Fruit fly (Drosophila melanogaster) Kc167 (cell line): Measurements from ENCODE around the gene CG2772.

Experiments used
- Myc ChIP-seq: fragments of >200 bp; optimal IDR thresholded peaks from 2 replicates; lab custom pipeline; 2017; ENCODE audit warnings: missing external identifiers
- Sin3A ChIP-seq: fragments of >200 bp; optimal IDR thresholded peaks from 2 replicates; lab custom pipeline; 2018; ENCODE audit warnings: missing external identifiers
- h ChIP-seq: fragments of >200 bp; optimal IDR thresholded peaks from 3 replicates; lab custom pipeline; 2018; ENCODE audit warnings: missing external identifiers
- insv ChIP-seq: fragments of >200 bp; optimal IDR thresholded peaks from 3 replicates; lab custom pipeline; 2018; ENCODE audit warnings: missing external identifiers
- psq ChIP-seq: fragments of >200 bp; optimal IDR thresholded peaks from 2 replicates; lab custom pipeline; 2017; ENCODE audit warnings: missing external identifiers
- ttk ChIP-seq: sonication (Bioruptor generic); optimal IDR thresholded peaks from 2 replicates; lab custom pipeline; 2017; ENCODE audit warnings: missing external identifiers

The CG2772 gene

DNA sequence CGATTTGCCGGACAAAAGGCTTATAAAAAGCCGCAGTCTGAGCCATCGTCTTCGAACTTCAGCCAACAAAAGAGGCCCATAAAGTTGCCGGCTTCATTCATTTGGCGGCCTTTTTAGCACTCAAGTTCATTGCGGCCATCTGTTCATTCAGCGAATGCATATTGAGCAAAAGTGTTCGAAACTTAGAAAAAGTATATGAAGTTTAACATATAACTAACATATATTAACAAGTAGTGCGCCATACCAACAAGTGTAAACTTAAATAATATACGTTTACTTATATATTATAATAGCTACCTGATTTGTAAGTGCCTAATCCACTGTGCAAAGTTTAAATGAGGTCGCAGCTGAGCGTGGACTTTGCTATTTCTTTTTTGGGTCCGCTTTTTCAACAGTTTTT lies 9.4 kb upstream of the CG2772 start:
- no peak for TF ChIP-seq ttk (lab: Kevin White, UChicago)
- TF ChIP-seq Myc (lab: Kevin White, UChicago), result no peak
- TF ChIP-seq insv, result no peak
- no peak for TF ChIP-seq h (lab: Kevin White, UChicago)

DNA sequence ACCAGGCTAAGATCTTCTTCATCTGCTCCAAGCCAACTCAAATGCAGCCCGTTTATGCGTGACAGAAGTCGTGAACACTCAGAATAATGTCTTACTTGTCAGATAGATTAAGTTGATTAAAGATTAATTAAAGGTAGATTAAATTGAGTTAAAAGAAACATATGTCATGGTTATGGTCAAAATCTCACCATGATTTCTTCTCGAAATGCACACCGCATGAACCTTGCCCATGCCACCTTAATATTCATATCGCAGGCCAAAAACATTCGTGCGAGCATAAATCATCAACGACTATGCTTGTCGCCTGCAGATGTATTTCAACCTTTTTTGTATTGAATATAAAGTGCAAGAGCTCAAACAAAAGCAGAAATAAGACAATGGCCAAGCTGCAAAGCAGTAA lies 8.7 kb upstream of the CG2772 start:
- TF ChIP-seq ttk (lab: Kevin White, UChicago) (no peak), insv (no peak), h (lab: Kevin White, UChicago) (no peak)

DNA sequence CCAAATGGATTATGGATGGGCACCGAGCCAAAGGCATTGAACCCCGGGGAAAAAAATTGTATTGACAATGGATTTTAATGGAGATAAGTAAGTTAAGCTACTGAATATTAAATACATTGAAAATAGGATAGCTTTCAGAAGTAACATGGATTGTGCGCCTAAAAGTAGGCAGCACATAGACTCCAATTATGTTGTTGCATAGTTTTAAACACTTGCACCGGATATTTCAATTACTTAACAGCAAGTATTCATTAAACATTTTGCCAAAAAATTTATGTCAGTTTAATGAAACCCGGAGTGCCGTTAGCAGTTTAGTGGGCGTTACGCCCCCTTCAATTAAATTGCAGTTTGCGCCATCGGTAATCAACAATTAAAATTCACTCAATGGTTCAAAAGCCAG lies 7.7 kb upstream of the CG2772 start:
- TF ChIP-seq insv, result no peak
- TF ChIP-seq Myc (lab: Kevin White, UChicago), result no peak
- TF ChIP-seq ttk (lab: Kevin White, UChicago), result no peak
- no peak for TF ChIP-seq h (lab: Kevin White, UChicago)
- no peak for TF ChIP-seq Sin3A
- no peak for TF ChIP-seq psq (lab: Kevin White, UChicago)

DNA sequence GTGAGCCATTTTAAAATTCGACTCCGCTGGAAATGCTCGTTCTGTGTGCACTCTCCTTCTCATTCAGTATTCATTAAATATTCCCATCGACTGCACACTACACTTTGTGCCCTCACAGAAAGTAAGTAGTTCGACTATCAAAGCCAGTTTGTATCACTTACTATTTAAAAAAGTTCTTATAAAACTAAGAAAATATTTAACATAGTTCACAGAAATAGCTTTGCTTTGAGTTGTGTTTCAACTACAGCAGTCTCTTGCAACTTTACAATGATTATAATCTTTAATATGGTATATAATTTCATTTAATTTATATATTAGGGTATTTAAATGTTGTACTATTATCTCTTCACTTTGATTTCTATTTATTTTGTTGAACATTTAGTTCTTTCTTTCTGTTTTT lies 6.3 kb upstream of the CG2772 start:
- TF ChIP-seq ttk (lab: Kevin White, UChicago) (no peak), Myc (lab: Kevin White, UChicago) (no peak), Sin3A (no peak), h (lab: Kevin White, UChicago) (no peak)

DNA sequence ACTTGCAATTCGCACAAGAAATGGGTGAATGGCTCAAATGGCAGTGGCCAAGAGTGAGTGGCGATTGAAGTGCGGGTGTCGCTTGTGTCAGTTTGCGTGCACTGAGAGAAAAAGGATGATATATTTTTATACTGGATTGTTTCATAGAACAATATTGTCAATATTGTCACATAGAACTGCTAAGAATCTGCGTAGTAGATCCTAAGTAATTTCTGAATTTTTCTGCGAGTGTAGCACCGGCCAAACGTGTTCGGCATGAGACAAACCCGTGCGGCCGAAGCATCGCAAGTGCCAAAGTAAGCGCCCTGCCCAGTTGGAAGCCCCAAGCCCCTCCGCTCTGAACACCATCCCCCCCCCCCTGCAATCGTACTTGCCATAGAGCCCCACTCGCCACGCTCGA lies 5.5 kb upstream of the CG2772 start:
- TF ChIP-seq insv (no peak), ttk (lab: Kevin White, UChicago) (no peak), Sin3A (no peak), h (lab: Kevin White, UChicago) (no peak), Myc (lab: Kevin White, UChicago) (no peak), psq (lab: Kevin White, UChicago) (no peak)

DNA sequence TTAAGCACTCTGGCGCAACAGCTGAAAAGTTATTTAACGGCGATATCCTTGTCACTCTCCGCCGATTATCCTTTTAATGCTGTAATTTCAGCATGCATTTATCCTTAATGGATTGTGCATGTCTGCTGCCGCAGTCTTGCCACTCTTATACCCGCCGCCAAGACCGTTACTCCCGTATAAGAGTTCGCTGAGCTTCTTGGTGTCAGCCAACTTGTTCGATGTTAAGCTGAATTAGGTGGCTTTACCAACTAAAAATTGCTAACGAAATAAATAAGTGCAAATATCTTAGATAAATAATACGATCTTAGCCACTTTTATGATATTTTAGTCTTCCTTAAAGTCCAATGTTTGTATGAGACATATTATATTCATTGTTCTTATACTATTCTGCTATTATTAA lies 4.6 kb upstream of the CG2772 start:
- TF ChIP-seq h (lab: Kevin White, UChicago), result no peak
- no peak for TF ChIP-seq psq (lab: Kevin White, UChicago)
- TF ChIP-seq Myc (lab: Kevin White, UChicago), result no peak
- TF ChIP-seq Sin3A, result no peak
- no peak for TF ChIP-seq insv
- TF ChIP-seq ttk (lab: Kevin White, UChicago), result no peak

DNA sequence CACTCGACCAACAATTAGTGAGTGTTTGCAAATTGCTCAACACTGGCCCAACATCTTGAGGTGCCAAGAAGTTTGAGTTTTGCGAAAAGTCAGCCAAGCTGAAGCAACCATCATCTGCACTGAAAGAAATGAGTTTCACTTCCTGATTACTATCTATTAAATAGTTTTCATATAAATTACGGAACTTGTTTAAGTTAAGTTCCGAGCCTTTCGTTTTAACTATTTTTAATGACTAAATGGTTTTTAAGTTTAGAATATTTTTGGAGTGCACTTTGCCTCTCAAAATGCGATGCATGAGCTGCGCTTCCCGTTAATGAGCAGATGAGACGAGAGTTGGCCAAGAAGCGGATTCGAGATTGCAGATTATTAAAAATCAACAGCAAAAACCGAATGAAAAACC lies 4.1 kb upstream of the CG2772 start:
- no peak for TF ChIP-seq Sin3A
- no peak for TF ChIP-seq insv
- no peak for TF ChIP-seq psq (lab: Kevin White, UChicago)
- no peak for TF ChIP-seq Myc (lab: Kevin White, UChicago)
- no peak for TF ChIP-seq ttk (lab: Kevin White, UChicago)
- TF ChIP-seq h (lab: Kevin White, UChicago), result no peak

DNA sequence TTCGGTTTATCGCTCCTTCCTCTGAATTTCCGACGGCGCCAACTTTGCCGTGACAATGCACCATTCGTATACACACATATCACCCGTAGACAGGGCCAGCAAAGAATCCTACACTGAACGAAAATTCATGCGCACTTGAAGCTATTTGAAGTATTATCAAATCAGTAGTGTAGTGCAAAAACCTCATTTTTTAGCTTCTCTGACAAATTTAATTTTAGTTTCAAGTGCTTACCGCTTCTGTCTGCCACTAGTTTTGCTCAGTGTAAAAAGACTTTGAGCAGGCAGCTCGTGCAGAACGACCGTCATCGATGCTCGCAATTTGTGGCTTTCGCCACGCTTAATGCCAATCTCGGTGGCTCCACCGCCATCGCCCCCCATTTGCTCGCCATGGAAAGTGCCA lies 1.0 kb upstream of the CG2772 start:
- TF ChIP-seq Sin3A (no peak), Myc (lab: Kevin White, UChicago) (no peak), h (lab: Kevin White, UChicago) (no peak), insv (no peak), ttk (lab: Kevin White, UChicago) (no peak), psq (lab: Kevin White, UChicago) (no peak)

DNA sequence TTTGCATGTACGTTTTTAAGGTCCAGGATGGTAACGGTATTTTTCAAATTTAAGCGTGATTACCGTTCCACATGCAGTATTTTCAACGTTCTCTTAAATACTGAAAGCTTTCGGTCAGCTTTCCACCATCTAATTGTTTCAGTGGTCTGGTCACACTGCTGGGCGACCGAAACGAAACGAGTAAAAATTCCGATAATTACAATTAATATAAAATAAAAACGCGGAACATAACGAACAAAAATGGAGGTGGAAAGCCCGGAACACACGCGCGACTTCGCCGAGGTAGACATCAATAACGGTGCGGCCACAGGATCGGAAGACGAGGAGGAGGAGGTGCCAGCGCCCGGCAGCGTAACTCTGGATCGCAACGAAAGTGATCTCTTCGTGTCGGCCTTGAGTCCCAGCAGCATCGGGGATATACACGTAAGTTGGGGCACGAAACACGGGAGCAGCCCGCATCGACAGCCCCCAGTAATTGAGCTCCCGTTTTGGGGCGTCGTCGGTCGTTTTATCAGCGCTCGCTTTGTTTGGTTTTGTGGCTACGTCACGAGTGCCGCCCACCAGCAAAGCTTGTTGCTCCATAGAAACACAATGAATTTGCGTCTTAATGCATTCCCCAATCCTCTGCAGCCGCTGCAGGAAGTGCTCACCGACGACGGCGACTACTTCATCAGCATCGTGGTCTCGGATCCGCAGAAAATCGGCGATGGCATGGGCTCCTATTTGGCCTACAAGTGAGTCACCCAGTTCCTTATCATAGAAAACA lies 3.9 kb downstream of the CG2772 start, which contains the start of gene Snx1:
Snx1 (plus strand) TSS at position 129 of the 766 bp plus-strand sequence.
- no peak for TF ChIP-seq Sin3A
- TF ChIP-seq Myc (lab: Kevin White, UChicago), result no peak
- no peak for TF ChIP-seq insv
- TF ChIP-seq psq (lab: Kevin White, UChicago), result no peak
- TF ChIP-seq h (lab: Kevin White, UChicago), result no peak
- no peak for TF ChIP-seq ttk (lab: Kevin White, UChicago)

DNA sequence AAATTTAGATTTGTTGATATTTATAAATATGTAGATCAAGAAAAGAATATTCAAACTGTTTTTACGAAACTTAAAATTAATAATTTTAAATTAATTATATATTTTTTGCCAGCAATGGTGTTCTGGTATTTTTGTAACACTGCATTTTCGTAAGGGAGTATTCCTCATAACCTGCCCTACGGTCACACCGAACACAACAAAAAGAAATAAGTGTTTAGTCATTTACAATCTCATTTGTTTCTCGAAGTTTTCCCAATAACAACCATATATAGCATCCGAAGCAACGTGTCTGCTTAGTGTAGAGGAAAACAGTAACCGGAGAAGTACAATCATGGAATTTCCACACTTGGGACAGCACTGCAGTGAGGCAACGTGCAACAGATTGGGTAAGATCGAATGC lies 6.5 kb downstream of the CG2772 start, which contains the start of gene CG12795:
CG12795 (plus strand) TSS at position 181 of the 400 bp plus-strand sequence.
- TF ChIP-seq insv (no peak), Sin3A (no peak), h (lab: Kevin White, UChicago) (no peak), Myc (lab: Kevin White, UChicago) (no peak), ttk (lab: Kevin White, UChicago) (no peak), psq (lab: Kevin White, UChicago) (no peak)

DNA sequence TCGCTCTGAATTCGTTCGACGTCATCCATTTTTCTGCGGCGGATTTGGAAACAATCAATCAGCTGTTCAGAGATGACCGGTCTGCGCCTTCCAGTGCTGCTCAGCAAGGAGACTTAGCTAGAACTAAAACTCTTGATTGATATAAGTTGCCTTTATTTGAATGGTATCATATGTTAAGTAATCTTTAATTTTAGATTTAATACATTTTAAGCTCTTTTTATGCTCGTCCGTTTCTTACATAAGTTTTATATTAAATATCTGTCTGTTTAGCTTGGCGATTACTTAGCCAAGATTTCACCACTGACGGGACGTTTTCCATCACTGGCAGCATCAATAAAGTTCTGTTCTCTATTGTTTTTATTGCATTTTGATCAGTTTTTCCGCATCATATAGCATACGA lies 11.2 kb downstream of the CG2772 start, which contains the start of the genes Cog3 and Sec5:
Cog3 (minus strand) TSS at position 58 of the 400 bp plus-strand sequence.
Sec5 (plus strand) TSS at position 296 of the 400 bp plus-strand sequence.
- TF ChIP-seq Myc (lab: Kevin White, UChicago) (no peak), psq (lab: Kevin White, UChicago) (no peak), Sin3A (no peak), h (lab: Kevin White, UChicago) (no peak), ttk (lab: Kevin White, UChicago) (no peak), insv (no peak)

DNA sequence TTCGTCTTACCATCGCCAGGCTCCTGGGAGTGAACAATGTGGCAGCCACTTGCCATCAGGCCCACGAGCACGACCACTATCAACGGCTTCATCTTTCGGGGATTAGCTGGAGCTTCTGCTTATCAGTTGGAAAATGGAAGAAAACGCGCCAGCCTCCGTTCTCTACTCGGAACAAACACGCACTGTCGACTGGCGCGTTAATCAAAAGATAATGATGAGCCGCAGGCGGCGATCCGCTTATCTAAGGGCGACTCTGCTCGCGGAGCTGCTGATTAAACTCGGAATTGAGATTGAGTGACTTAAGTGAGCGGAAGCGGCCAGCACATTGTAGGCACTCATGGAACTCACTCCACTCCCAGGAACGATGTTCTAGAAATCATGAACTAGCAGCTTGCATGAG lies 16.0 kb downstream of the CG2772 start, which contains the start of gene CG3246:
CG3246 (minus strand) TSS at position 193 of the 400 bp plus-strand sequence.
- TF ChIP-seq insv, result no peak
- TF ChIP-seq psq (lab: Kevin White, UChicago), result no peak

DNA sequence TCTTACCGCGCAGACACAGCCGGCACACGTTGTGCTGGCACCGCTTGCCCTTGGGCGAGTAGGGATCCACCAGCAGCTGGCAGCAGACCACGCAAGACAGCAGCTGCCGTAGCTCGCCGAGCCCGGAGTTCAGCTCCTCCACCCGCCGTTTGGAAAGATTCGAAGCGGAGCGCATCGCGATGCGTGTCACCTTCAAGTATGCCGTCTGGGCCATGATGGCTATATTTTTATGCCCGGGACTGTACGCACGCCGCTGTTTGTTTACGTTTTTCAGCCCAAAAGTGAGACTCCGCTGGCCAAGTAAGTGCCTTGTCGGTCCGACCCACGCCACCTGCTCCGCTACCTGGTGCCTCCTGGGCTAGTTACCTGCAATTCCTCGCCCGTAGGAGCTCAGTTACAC lies 19.6 kb downstream of the CG2772 start:
- no peak for TF ChIP-seq h (lab: Kevin White, UChicago)
- no peak for TF ChIP-seq Sin3A
- TF ChIP-seq Myc (lab: Kevin White, UChicago), result no peak
- TF ChIP-seq insv, result no peak
- no peak for TF ChIP-seq ttk (lab: Kevin White, UChicago)
- no peak for TF ChIP-seq psq (lab: Kevin White, UChicago)
